Worm (Caenorhabditis elegans): ENCODE measurements around the gene B0250.5.

ce11 chrV:20506542-20506941, 12.8 kb downstream of the B0250.5 start:
- TF ChIP-seq pha-4 (tag; optimal IDR thresholded peaks at IDR 0.05), result no peak
- TF ChIP-seq mec-3 (tag; optimal IDR thresholded peaks at IDR 0.05; ENCODE audit: borderline replicate concordance), result no peak
- no peak for TF ChIP-seq ttx-3 (tag; optimal IDR thresholded peaks at IDR 0.05)
- no peak for TF ChIP-seq sox-4 (tag; optimal IDR thresholded peaks at IDR 0.05)
- TF ChIP-seq ama-1 (optimal IDR thresholded peaks at IDR 0.05), result no peak
- no peak for TF ChIP-seq nfya-1 (tag; optimal IDR thresholded peaks at IDR 0.05)

Data from whole organism, late embryonic.